Fruit fly (Drosophila melanogaster) whole organism, embryonic: ENCODE measurements around the gene CG10185.

Source experiments
- B-H1 ChIP-seq: fragments of 200-800 bp; sonication (Bioruptor generic); IDR thresholded peaks from 3 replicates; pipeline ENCODE4 v1.3.6; 2022; ENCODE audit warnings: missing biosample characterization, missing genetic modification characterization
- CG11696 ChIP-seq: fragments of 200-800 bp; sonication (Bioruptor generic); IDR thresholded peaks from 2 replicates; pipeline ENCODE4 v1.3.6; 2022; ENCODE audit warnings: missing biosample characterization, missing genetic modification characterization
- CG13287 ChIP-seq: fragments of 200-800 bp; sonication (Bioruptor generic); IDR thresholded peaks from 2 replicates; pipeline ENCODE4 v1.3.6; 2022; ENCODE audit warnings: missing biosample characterization, missing genetic modification characterization; ENCODE audit not compliant: partially characterized antibody
- CG13296 ChIP-seq: fragments of 200-800 bp; sonication (Bioruptor generic); optimal IDR thresholded peaks from 3 replicates; lab custom pipeline; 2018; ENCODE audit warnings: missing biosample characterization, mild to moderate bottlenecking, missing genetic modification characterization
- CG14441 ChIP-seq: fragments of 200-800 bp; sonication (Bioruptor generic); IDR thresholded peaks from 2 replicates; pipeline ENCODE4 v1.3.6; 2022; ENCODE audit warnings: missing biosample characterization, missing genetic modification characterization
- CG14965 ChIP-seq: fragments of 200-800 bp; sonication (Bioruptor generic); optimal IDR thresholded peaks from 2 replicates; lab custom pipeline; 2016; ENCODE audit warnings: missing biosample characterization, missing genetic modification characterization, borderline replicate concordance
- CG15269 ChIP-seq: fragments of 200-800 bp; sonication (Bioruptor generic); optimal IDR thresholded peaks from 2 replicates; lab custom pipeline; 2018; ENCODE audit warnings: missing biosample characterization, mild to moderate bottlenecking, missing genetic modification characterization, moderate library complexity
- CG15479 ChIP-seq: fragments of 200-800 bp; sonication (Bioruptor generic); optimal IDR thresholded peaks from 3 replicates; lab custom pipeline; 2019; ENCODE audit warnings: missing biosample characterization, mild to moderate bottlenecking, missing genetic modification characterization, moderate library complexity
- CG16779 ChIP-seq: fragments of 200-800 bp; sonication (Bioruptor generic); IDR thresholded peaks from 2 replicates; pipeline ENCODE4 v1.3.6; 2022; ENCODE audit warnings: missing biosample characterization, missing genetic modification characterization
- CG17385 ChIP-seq: fragments of 200-800 bp; sonication (Bioruptor generic); optimal IDR thresholded peaks from 3 replicates; lab custom pipeline; 2018; ENCODE audit warnings: missing biosample characterization, mild to moderate bottlenecking, missing genetic modification characterization
- CG17829 ChIP-seq: fragments of 200-800 bp; optimal IDR thresholded peaks from 2 replicates; lab custom pipeline; 2019; ENCODE audit warnings: missing biosample characterization, mild to moderate bottlenecking, missing genetic modification characterization, moderate library complexity
- CG31388 ChIP-seq: fragments of 200-800 bp; sonication (Bioruptor generic); optimal IDR thresholded peaks from 2 replicates; lab custom pipeline; 2016; ENCODE audit warnings: missing biosample characterization, missing genetic modification characterization
- CG32767 ChIP-seq: fragments of 200-800 bp; sonication (Bioruptor generic); IDR thresholded peaks from 2 replicates; pipeline ENCODE4 v1.3.6; 2022; ENCODE audit warnings: missing biosample characterization, missing genetic modification characterization
- CG34224 ChIP-seq: fragments of 200-800 bp; sonication (Bioruptor generic); IDR thresholded peaks from 3 replicates; pipeline ENCODE4 v1.3.6; 2022; ENCODE audit warnings: missing biosample characterization, missing genetic modification characterization; ENCODE audit not compliant: partially characterized antibody
- CG3726 ChIP-seq: fragments of 200-800 bp; sonication (Bioruptor generic); IDR thresholded peaks from 3 replicates; pipeline ENCODE4, ENCODE4 v1.3.6; 2022; ENCODE audit warnings: missing biosample characterization, missing genetic modification characterization
- CG3995 ChIP-seq: fragments of 200-800 bp; sonication (Bioruptor generic); optimal IDR thresholded peaks from 3 replicates; lab custom pipeline; 2016; ENCODE audit warnings: missing biosample characterization, missing genetic modification characterization
- CG4617 ChIP-seq: fragments of 200-800 bp; sonication (Bioruptor generic); optimal IDR thresholded peaks from 3 replicates; lab custom pipeline; 2016; ENCODE audit warnings: missing biosample characterization, missing genetic modification characterization, borderline replicate concordance
- CG4854 ChIP-seq: fragments of 200-800 bp; sonication (Bioruptor generic); optimal IDR thresholded peaks from 2 replicates; lab custom pipeline; 2016; ENCODE audit warnings: missing biosample characterization, missing genetic modification characterization, inconsistent platforms
- CG7745 ChIP-seq: fragments of 200-800 bp; sonication (Bioruptor generic); optimal IDR thresholded peaks from 2 replicates; lab custom pipeline; 2018; ENCODE audit warnings: missing biosample characterization, mild to moderate bottlenecking, missing genetic modification characterization, moderate library complexity
- CG7963 ChIP-seq: fragments of 200-800 bp; sonication (Bioruptor generic); IDR thresholded peaks from 3 replicates; pipeline ENCODE4 v1.3.6; 2022; ENCODE audit warnings: missing biosample characterization, missing genetic modification characterization; ENCODE audit not compliant: partially characterized antibody
- CG8089 ChIP-seq: fragments of 200-800 bp; sonication (Bioruptor generic); optimal IDR thresholded peaks from 3 replicates; lab custom pipeline; 2016; ENCODE audit warnings: missing biosample characterization, missing genetic modification characterization
- Chrac-16 ChIP-seq: fragments of 200-800 bp; sonication (Bioruptor generic); optimal IDR thresholded peaks from 3 replicates; lab custom pipeline; 2016; ENCODE audit warnings: missing biosample characterization, missing genetic modification characterization
- Dek ChIP-seq: fragments of 200-800 bp; sonication (Bioruptor generic); optimal IDR thresholded peaks from 3 replicates; lab custom pipeline; 2019; ENCODE audit warnings: missing biosample characterization, mild to moderate bottlenecking, missing genetic modification characterization, moderate library complexity
- Gug ChIP-seq: fragments of 200-800 bp; sonication (Bioruptor generic); IDR thresholded peaks from 4 replicates; pipeline ENCODE4 v1.3.6; 2022; ENCODE audit warnings: missing biosample characterization, missing genetic modification characterization
- Hr3 ChIP-seq: fragments of 200-800 bp; sonication (Bioruptor generic); optimal IDR thresholded peaks from 3 replicates; lab custom pipeline; 2016; ENCODE audit warnings: missing biosample characterization, missing genetic modification characterization
- Hr39 ChIP-seq: fragments of >200 bp; optimal IDR thresholded peaks from 2 replicates; lab custom pipeline; 2017
- MTF-1 ChIP-seq: fragments of 200-800 bp; sonication (Bioruptor generic); optimal IDR thresholded peaks from 2 replicates; lab custom pipeline; 2018; ENCODE audit warnings: missing biosample characterization, mild to moderate bottlenecking, missing genetic modification characterization, borderline replicate concordance
- Mes4 ChIP-seq: fragments of 200-800 bp; sonication (Bioruptor generic); optimal IDR thresholded peaks from 2 replicates; lab custom pipeline; 2016; ENCODE audit warnings: missing biosample characterization, missing genetic modification characterization
- Mrtf ChIP-seq: fragments of 200-800 bp; sonication (Bioruptor generic); IDR thresholded peaks from 3 replicates; pipeline ENCODE4 v1.3.6; 2022; ENCODE audit warnings: missing biosample characterization, missing genetic modification characterization
- Neu2 ChIP-seq: fragments of 200-800 bp; sonication (Bioruptor generic); optimal IDR thresholded peaks from 3 replicates; lab custom pipeline; 2016; ENCODE audit warnings: missing biosample characterization, missing genetic modification characterization, borderline replicate concordance
- Opbp ChIP-seq: fragments of 200-800 bp; sonication (Bioruptor generic); IDR thresholded peaks from 3 replicates; pipeline ENCODE4 v1.3.6; 2022; ENCODE audit warnings: missing biosample characterization, missing genetic modification characterization; ENCODE audit not compliant: partially characterized antibody
- Optix ChIP-seq: fragments of 200-800 bp; sonication (Bioruptor generic); IDR thresholded peaks from 3 replicates; pipeline ENCODE4 v1.3.6; 2022; ENCODE audit warnings: missing biosample characterization, missing genetic modification characterization
- bigmax ChIP-seq: fragments of 200-800 bp; sonication (Bioruptor generic); optimal IDR thresholded peaks from 2 replicates; lab custom pipeline; 2018; ENCODE audit warnings: missing biosample characterization, mild to moderate bottlenecking, missing genetic modification characterization
- crp ChIP-seq, 2 experiments: fragments of 200-800 bp; sonication (Bioruptor generic); optimal IDR thresholded peaks; 2 replicates in 1 of 2; 3 replicates in 1 of 2; lab custom pipeline; 2017; ENCODE audit warnings: missing biosample characterization in 2 of 2, missing genetic modification characterization in 2 of 2, mild to moderate bottlenecking in 1 of 2, moderate library complexity in 1 of 2
- disco-r ChIP-seq: fragments of 200-800 bp; sonication (Bioruptor generic); optimal IDR thresholded peaks from 2 replicates; lab custom pipeline; 2016; ENCODE audit warnings: missing biosample characterization, missing genetic modification characterization
- fru ChIP-seq: fragments of >200 bp; optimal IDR thresholded peaks from 2 replicates; lab custom pipeline; 2017
- ftz-f1 ChIP-seq: fragments of 200-800 bp; sonication (Bioruptor generic); optimal IDR thresholded peaks from 2 replicates; lab custom pipeline; 2016; ENCODE audit warnings: missing biosample characterization, missing genetic modification characterization
- gem ChIP-seq: fragments of 200-800 bp; sonication (Bioruptor generic); optimal IDR thresholded peaks from 2 replicates; lab custom pipeline; 2019; ENCODE audit warnings: missing biosample characterization, mild to moderate bottlenecking, missing genetic modification characterization, moderate library complexity
- hth ChIP-seq: fragments of >200 bp; optimal IDR thresholded peaks from 2 replicates; lab custom pipeline; 2017; ENCODE audit warnings: inconsistent platforms
- lab ChIP-seq: fragments of 200-800 bp; sonication (Bioruptor generic); optimal IDR thresholded peaks from 3 replicates; lab custom pipeline; 2017; ENCODE audit warnings: missing biosample characterization, missing genetic modification characterization, mild to moderate bottlenecking, moderate library complexity, missing genetic modification reagents
- otp ChIP-seq: fragments of 200-800 bp; sonication (Bioruptor generic); IDR thresholded peaks from 3 replicates; pipeline ENCODE4, ENCODE4 v1.3.6; 2022; ENCODE audit warnings: missing biosample characterization, missing genetic modification characterization
- phol ChIP-seq: fragments of 200-800 bp; sonication (Bioruptor generic); optimal IDR thresholded peaks from 3 replicates; lab custom pipeline; 2018; ENCODE audit warnings: missing biosample characterization, mild to moderate bottlenecking, missing genetic modification characterization, moderate library complexity
- pnt ChIP-seq: fragments of 200-800 bp; sonication (Bioruptor generic); optimal IDR thresholded peaks from 3 replicates; lab custom pipeline; 2016; ENCODE audit warnings: missing biosample characterization, missing genetic modification characterization
- run ChIP-seq: fragments of 200-800 bp; sonication (Bioruptor generic); optimal IDR thresholded peaks from 3 replicates; lab custom pipeline; 2018; ENCODE audit warnings: missing biosample characterization, mild to moderate bottlenecking, missing genetic modification characterization
- salm ChIP-seq: fragments of 200-800 bp; sonication (Bioruptor generic); optimal IDR thresholded peaks from 2 replicates; lab custom pipeline; 2018; ENCODE audit warnings: missing biosample characterization, mild to moderate bottlenecking, missing genetic modification characterization
- scrt ChIP-seq: fragments of 200-800 bp; sonication (Bioruptor generic); optimal IDR thresholded peaks from 2 replicates; lab custom pipeline; 2018; ENCODE audit warnings: missing biosample characterization, mild to moderate bottlenecking, missing genetic modification characterization, moderate library complexity
- slou ChIP-seq: fragments of 200-800 bp; sonication (Bioruptor generic); optimal IDR thresholded peaks from 3 replicates; lab custom pipeline; 2016; ENCODE audit warnings: missing biosample characterization, missing genetic modification characterization
- sqz ChIP-seq: fragments of 200-800 bp; sonication (Bioruptor generic); optimal IDR thresholded peaks from 3 replicates; lab custom pipeline; 2018; ENCODE audit warnings: missing biosample characterization, mild to moderate bottlenecking, missing genetic modification characterization
- twi ChIP-seq: fragments of 200-800 bp; optimal IDR thresholded peaks from 2 replicates; lab custom pipeline; 2019; ENCODE audit warnings: missing biosample characterization, mild to moderate bottlenecking, missing genetic modification characterization, moderate library complexity
- vfl ChIP-seq: fragments of 200-800 bp; sonication (Bioruptor generic); optimal IDR thresholded peaks from 2 replicates; lab custom pipeline; 2016; ENCODE audit warnings: missing biosample characterization, missing genetic modification characterization

Gene CG10185

dm6 chr3R:16094011-16094729 is 26.8 kb upstream of the CG10185 start (continued):
- TF ChIP-seq CG3995 (GFP tag; lab: Kevin White, UChicago) (no peak), CG13287 (GFP tag; lab: Robert Waterston, UW) (no peak), CG31388 (GFP tag; lab: Kevin White, UChicago) (no peak), scrt (GFP tag; lab: Kevin White, UChicago) (no peak), CG17385 (GFP tag; lab: Kevin White, UChicago) (peak; percentile 74), CG15269 (tag; lab: Kevin White, UChicago) (peak; percentile 66), Hr39 (lab: Kevin White, UChicago) (no peak), pnt (GFP tag; lab: Kevin White, UChicago) (peak; percentile 55), slou (GFP tag; lab: Kevin White, UChicago) (no peak), CG15479 (GFP tag; lab: Kevin White, UChicago) (no peak), lab (GFP tag; lab: Kevin White, UChicago) (peak; percentile 43), CG13296 (peak; percentile 56), CG7963 (GFP tag; lab: Robert Waterston, UW) (no peak), CG16779 (GFP tag; lab: Robert Waterston, UW) (no peak), Mrtf (GFP tag; lab: Robert Waterston, UW) (no peak), disco-r (GFP tag; lab: Kevin White, UChicago) (no peak), Opbp (GFP tag; lab: Robert Waterston, UW) (no peak), gem (peak; percentile 92), phol (tag; lab: Kevin White, UChicago) (peak; percentile 92), vfl (no peak), hth (lab: Kevin White, UChicago) (no peak), Mes4 (GFP tag; lab: Kevin White, UChicago) (peak; percentile 8), CG3726 (GFP tag; lab: Robert Waterston, UW) (0 out of 3 replicates have a peak, but pooled peaks have one; percentile 10), CG32767 (no peak; the same call in 1 of the 2 replicates), CG11696 (no peak), ftz-f1 (GFP tag; lab: Kevin White, UChicago) (no peak), CG7745 (tag; lab: Kevin White, UChicago) (no peak), fru (lab: Kevin White, UChicago) (no peak), run (peak; percentile 73), MTF-1 (GFP tag; lab: Kevin White, UChicago) (peak; percentile 26), Neu2 (GFP tag; lab: Kevin White, UChicago) (no peak), CG8089 (GFP tag; lab: Kevin White, UChicago) (no peak), Dek (tag; lab: Kevin White, UChicago) (peak; percentile 54), salm (tag; lab: Kevin White, UChicago) (peak; percentile 72), CG34224 (GFP tag; lab: Robert Waterston, UW) (no peak), CG17829 (peak; percentile 85), CG14441 (GFP tag; lab: Robert Waterston, UW) (peak; percentile 62; the same call in 1 of the 2 replicates), Gug (peak; percentile 36; the same call in 1 of the 4 replicates), sqz (GFP tag; lab: Kevin White, UChicago) (peak; percentile 72), CG14965 (GFP tag; lab: Kevin White, UChicago) (no peak), otp (GFP tag; lab: Robert Waterston, UW) (no peak), Optix (GFP tag; lab: Robert Waterston, UW) (no peak), Hr3 (peak; percentile 82), CG4617 (GFP tag; lab: Kevin White, UChicago) (peak; percentile 41), Chrac-16 (peak; percentile 58), twi (peak; percentile 51), CG4854 (no peak), B-H1 (GFP tag; lab: Robert Waterston, UW) (no peak; the same call in 1 of the 3 replicates), crp (GFP tag; optimal IDR thresholded peaks at IDR 0.05; lab: Kevin White, UChicago) (peak in 1 of 2 experiments; percentile 32), bigmax (GFP tag; lab: Kevin White, UChicago) (no peak)
